Fruit fly (Drosophila melanogaster): ENCODE results near the gene CG14441.

Gene CG14441

DNA sequence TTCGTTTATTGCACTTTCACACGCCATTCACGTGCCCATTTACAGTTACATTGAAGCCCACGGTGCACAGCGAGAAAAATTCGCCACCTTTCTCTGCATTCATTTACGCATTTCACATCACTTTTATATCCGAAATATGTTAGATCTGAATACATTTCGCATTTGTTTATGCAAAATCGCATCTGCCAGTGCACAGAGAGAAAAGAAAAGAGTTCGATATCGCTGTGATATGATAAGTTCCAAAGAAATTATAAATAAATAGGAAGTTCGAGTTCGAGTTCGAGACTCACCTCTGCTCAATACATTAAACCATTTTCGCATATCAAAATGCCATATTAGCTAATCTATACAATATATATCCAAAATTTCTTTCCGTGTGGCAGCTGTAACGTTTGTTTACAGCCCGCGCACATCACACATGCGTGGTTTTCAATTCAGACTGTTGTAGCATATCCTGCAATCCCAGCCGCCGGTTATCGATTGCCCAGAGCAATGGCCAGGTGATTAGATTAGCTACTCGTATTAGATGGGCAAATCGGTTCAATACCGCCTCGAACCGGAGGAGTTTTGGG lies 43.2 kb upstream of the CG14441 start (continued):
- TF ChIP-seq CG8478 (optimal IDR thresholded peaks at IDR 0.05): no peak
- peak; percentile 79 for TF ChIP-seq fu2 (GFP tag; optimal IDR thresholded peaks at IDR 0.05)
- TF ChIP-seq CG4424 (GFP tag; optimal IDR thresholded peaks at IDR 0.05): peak; percentile 86
- TF ChIP-seq Deaf1 (tag; optimal IDR thresholded peaks at IDR 0.05): peak; percentile 47
- TF ChIP-seq maf-S (GFP tag; optimal IDR thresholded peaks at IDR 0.05): peak; percentile 75
- peak; percentile 90 for TF ChIP-seq CG2678 (tag; optimal IDR thresholded peaks at IDR 0.05)
- TF ChIP-seq CG6854 (GFP tag; optimal IDR thresholded peaks at IDR 0.05): peak; percentile 81
- TF ChIP-seq CG11560 (tag; IDR thresholded peaks at IDR 0.05): peak; percentile 70
- peak; percentile 89 for TF ChIP-seq Sox100B (GFP tag; optimal IDR thresholded peaks at IDR 0.05)
- no peak for TF ChIP-seq inv (GFP tag; IDR thresholded peaks at IDR 0.05; ENCODE audit: partially characterized antibody)
- TF ChIP-seq HLH3B (GFP tag; IDR thresholded peaks at IDR 0.05): peak; percentile 79
- TF ChIP-seq gsb-n (tag; optimal IDR thresholded peaks at IDR 0.05): peak; percentile 52
- TF ChIP-seq Elba2 (GFP tag; optimal IDR thresholded peaks at IDR 0.05): no peak
- peak; percentile 86 for TF ChIP-seq CG12659 (GFP tag; optimal IDR thresholded peaks at IDR 0.05)
- peak; percentile 69 for TF ChIP-seq tx (GFP tag; optimal IDR thresholded peaks at IDR 0.05)
- peak; percentile 81 for TF ChIP-seq az2 (GFP tag; optimal IDR thresholded peaks at IDR 0.05)
- TF ChIP-seq danr (GFP tag; IDR thresholded peaks at IDR 0.05): peak; percentile 72
- peak; percentile 92 for TF ChIP-seq lab (GFP tag; optimal IDR thresholded peaks at IDR 0.05)
- no peak for TF ChIP-seq ash1 (GFP tag; optimal IDR thresholded peaks at IDR 0.05)
- TF ChIP-seq CG13287 (GFP tag; IDR thresholded peaks at IDR 0.05; ENCODE audit: partially characterized antibody): no peak
- peak; percentile 41 for TF ChIP-seq CG31388 (GFP tag; optimal IDR thresholded peaks at IDR 0.05)
- TF ChIP-seq Asciz (GFP tag; optimal IDR thresholded peaks at IDR 0.05): peak; percentile 71
- peak; percentile 72 for TF ChIP-seq org-1 (GFP tag; optimal IDR thresholded peaks at IDR 0.05)
- TF ChIP-seq Meics (GFP tag; optimal IDR thresholded peaks at IDR 0.05): peak; percentile 89
- 0 out of 2 replicates have a peak, but pooled peaks have one; percentile 17 for TF ChIP-seq sim (GFP tag; IDR thresholded peaks at IDR 0.05)
- no peak; the same call in 1 of the 2 replicates for TF ChIP-seq Oaz (GFP tag; IDR thresholded peaks at IDR 0.05)
- peak; percentile 30 for TF ChIP-seq CG8359 (GFP tag; optimal IDR thresholded peaks at IDR 0.05; ENCODE audit: borderline replicate concordance)
- TF ChIP-seq Fer1 (GFP tag; optimal IDR thresholded peaks at IDR 0.05): peak; percentile 88
- peak; percentile 54 for TF ChIP-seq CG10543 (GFP tag; optimal IDR thresholded peaks at IDR 0.05)
- TF ChIP-seq fd102C (GFP tag; optimal IDR thresholded peaks at IDR 0.05): peak; percentile 17
- peak; percentile 80 for TF ChIP-seq D19A (tag; optimal IDR thresholded peaks at IDR 0.05)
- no peak for TF ChIP-seq CG7963 (GFP tag; IDR thresholded peaks at IDR 0.05; ENCODE audit: partially characterized antibody)
- TF ChIP-seq CG6689 (GFP tag; IDR thresholded peaks at IDR 0.05): peak; percentile 83
- TF ChIP-seq Taf1 (GFP tag; IDR thresholded peaks at IDR 0.05): peak; percentile 63
- peak; percentile 75 for TF ChIP-seq Dbx (GFP tag; IDR thresholded peaks at IDR 0.05)
- peak; percentile 85 for TF ChIP-seq ind (GFP tag; optimal IDR thresholded peaks at IDR 0.05)
- TF ChIP-seq Aef1 (GFP tag; IDR thresholded peaks at IDR 0.05): peak; percentile 78
- TF ChIP-seq CG6791 (GFP tag; IDR thresholded peaks at IDR 0.05; ENCODE audit: partially characterized antibody): no peak
- peak; percentile 74 for TF ChIP-seq Hand (GFP tag; optimal IDR thresholded peaks at IDR 0.05)
- TF ChIP-seq Opbp (GFP tag; IDR thresholded peaks at IDR 0.05; ENCODE audit: partially characterized antibody): no peak
- peak; percentile 86 for TF ChIP-seq CG8924 (tag; optimal IDR thresholded peaks at IDR 0.05)
- peak; percentile 74 for TF ChIP-seq CG13123 (GFP tag; optimal IDR thresholded peaks at IDR 0.05)
- no peak for TF ChIP-seq HLHmδ (GFP tag; optimal IDR thresholded peaks at IDR 0.05)
- TF ChIP-seq CG12391 (tag; optimal IDR thresholded peaks at IDR 0.05): peak; percentile 82
- TF ChIP-seq CG15073 (GFP tag; optimal IDR thresholded peaks at IDR 0.05): no peak
- peak; percentile 72 for TF ChIP-seq Gug (GFP tag; IDR thresholded peaks at IDR 0.05)
- TF ChIP-seq Dek (tag; optimal IDR thresholded peaks at IDR 0.05): peak; percentile 78
- TF ChIP-seq cato (GFP tag; optimal IDR thresholded peaks at IDR 0.05; ENCODE audit: borderline replicate concordance): peak; percentile 70
- peak; percentile 58 for TF ChIP-seq Hmx (GFP tag; optimal IDR thresholded peaks at IDR 0.05)
- peak; percentile 57 for TF ChIP-seq CG10654 (GFP tag; optimal IDR thresholded peaks at IDR 0.05)

All from whole organism, embryonic.